Worm (Caenorhabditis elegans): ENCODE measurements around the gene sgn-1.

- TF ChIP-seq mab-5 (tag; optimal IDR thresholded peaks at IDR 0.05) (no peak), ceh-82 (tag; optimal IDR thresholded peaks at IDR 0.05) (no peak), zag-1 (tag; optimal IDR thresholded peaks at IDR 0.05) (no peak), aly-2 (tag; optimal IDR thresholded peaks at IDR 0.05) (no peak), nhr-23 (tag; optimal IDR thresholded peaks at IDR 0.05) (no peak), unc-62 (GFP tag; optimal IDR thresholded peaks at IDR 0.05) (no peak), F13H6.1 (tag; optimal IDR thresholded peaks at IDR 0.05) (no peak), nhr-11 (tag; optimal IDR thresholded peaks at IDR 0.05) (no peak), lin-39 (tag; optimal IDR thresholded peaks at IDR 0.05) (no peak), R02D3.7 (tag; optimal IDR thresholded peaks at IDR 0.05) (no peak), lin-13 (GFP tag; optimal IDR thresholded peaks at IDR 0.05) (no peak), skn-1 (tag; optimal IDR thresholded peaks at IDR 0.05) (no peak), elt-3 (tag; optimal IDR thresholded peaks at IDR 0.05) (no peak), dmd-4 (tag; optimal IDR thresholded peaks at IDR 0.05) (no peak)
Measured at ce11 chrII:8759493-8759892, 24.0 kb downstream of the sgn-1 start, which contains the start of gene fut-1.

Measured in whole organism, L2 larva.